Fruit fly (Drosophila melanogaster): Measurements from ENCODE around the gene Daxx.
A peak's percentile ranks its signal among the peaks of the same experiment; 100 is the strongest.

Daxx gene

DNA sequence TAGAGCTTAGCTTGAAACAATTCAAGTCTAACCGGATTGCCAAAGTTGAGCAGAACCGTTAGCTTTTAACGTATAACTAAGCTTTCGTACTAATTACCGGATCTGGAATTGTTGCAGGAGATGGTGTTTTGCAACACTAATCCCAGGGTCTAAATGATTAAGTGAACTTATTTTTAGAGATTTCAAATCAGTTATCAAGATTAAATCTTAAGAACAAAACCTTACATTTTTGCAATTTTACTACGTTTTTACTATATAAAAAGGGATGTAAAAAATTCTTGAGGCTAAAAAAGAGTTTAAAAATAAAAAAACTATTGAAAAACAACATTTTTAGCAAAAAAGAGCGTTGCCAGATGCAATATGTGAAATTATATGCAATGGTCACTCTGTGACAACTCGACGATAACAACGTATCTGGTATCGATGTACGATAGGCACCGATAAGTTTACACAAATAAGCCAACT, 8.0 kb downstream of the Daxx start, which contains the start of the genes KFase and epsilonCOP (continued):
- TF ChIP-seq Meics (GFP tag; optimal IDR thresholded peaks at IDR 0.05) (peak; percentile 69), BEAF-32 (GFP tag; optimal IDR thresholded peaks at IDR 0.05) (peak; percentile 65), CG33213 (GFP tag; optimal IDR thresholded peaks at IDR 0.05) (peak; percentile 77), MTF-1 (GFP tag; optimal IDR thresholded peaks at IDR 0.05; ENCODE audit: borderline replicate concordance) (no peak), CG16813 (GFP tag; IDR thresholded peaks at IDR 0.05; ENCODE audit: partially characterized antibody) (peak; percentile 68), CrebB (tag; optimal IDR thresholded peaks at IDR 0.05) (peak; percentile 6), fd96Cb (tag; optimal IDR thresholded peaks at IDR 0.05) (peak; percentile 1), CG17359 (tag; optimal IDR thresholded peaks at IDR 0.05) (peak; percentile 43), dati (GFP tag; IDR thresholded peaks at IDR 0.05) (no peak), E2f1 (GFP tag; IDR thresholded peaks at IDR 0.05) (no peak), CTCF (GFP tag; optimal IDR thresholded peaks at IDR 0.05) (peak; percentile 1), HLH54F (GFP tag; optimal IDR thresholded peaks at IDR 0.05) (peak; percentile 31), Sry-δ (GFP tag; optimal IDR thresholded peaks at IDR 0.05) (peak; percentile 75), CG4820 (GFP tag; optimal IDR thresholded peaks at IDR 0.05) (peak; percentile 46), Kr (GFP tag; optimal IDR thresholded peaks at IDR 0.05) (no peak), schlank (tag; optimal IDR thresholded peaks at IDR 0.05) (no peak), kay (GFP tag; optimal IDR thresholded peaks at IDR 0.05) (peak; percentile 54), CG4360 (GFP tag; IDR thresholded peaks at IDR 0.05) (no peak), NFAT (GFP tag; IDR thresholded peaks at IDR 0.05) (no peak), CG6765 (GFP tag; optimal IDR thresholded peaks at IDR 0.05) (peak; percentile 41), scrt (GFP tag; optimal IDR thresholded peaks at IDR 0.05) (peak; percentile 20), CG4404 (GFP tag; IDR thresholded peaks at IDR 0.05) (peak; percentile 15; the same call in 1 of the 2 replicates), CG6689 (GFP tag; IDR thresholded peaks at IDR 0.05) (no peak), gcm2 (GFP tag; optimal IDR thresholded peaks at IDR 0.05) (no peak), CG7839 (tag; optimal IDR thresholded peaks at IDR 0.05) (peak; percentile 45), ttk (GFP tag; IDR thresholded peaks at IDR 0.05) (no peak), CG30431 (GFP tag; optimal IDR thresholded peaks at IDR 0.05) (no peak), sob (GFP tag; IDR thresholded peaks at IDR 0.05) (peak; percentile 74), CG2202 (tag; optimal IDR thresholded peaks at IDR 0.05) (no peak), Ssrp (tag; optimal IDR thresholded peaks at IDR 0.05) (peak; percentile 20), CG4282 (GFP tag; optimal IDR thresholded peaks at IDR 0.05) (no peak), CG10366 (GFP tag; IDR thresholded peaks at IDR 0.05) (peak; percentile 27; the same call in 1 of the 2 replicates), ssp (GFP tag; IDR thresholded peaks at IDR 0.05) (peak; percentile 80), CG7357 (GFP tag; IDR thresholded peaks at IDR 0.05) (no peak), B-H2 (GFP tag; optimal IDR thresholded peaks at IDR 0.05) (peak; percentile 39), CG18476 (GFP tag; optimal IDR thresholded peaks at IDR 0.05) (peak; percentile 38), CG3163 (GFP tag; optimal IDR thresholded peaks at IDR 0.05) (peak; percentile 5), Hr3 (GFP tag; optimal IDR thresholded peaks at IDR 0.05) (peak; percentile 51), CG7963 (GFP tag; IDR thresholded peaks at IDR 0.05; ENCODE audit: partially characterized antibody) (peak; percentile 71; the same call in 2 of the 3 replicates), fru (optimal IDR thresholded peaks at IDR 0.05) (no peak), Lim3 (GFP tag; IDR thresholded peaks at IDR 0.05) (no peak), Nf-YB (GFP tag; optimal IDR thresholded peaks at IDR 0.05) (peak; percentile 33), CG14441 (GFP tag; IDR thresholded peaks at IDR 0.05) (no peak), al (GFP tag; IDR thresholded peaks at IDR 0.05) (peak; percentile 23; the same call in 1 of the 2 replicates), NC2α (GFP tag; optimal IDR thresholded peaks at IDR 0.05) (no peak), Dp (GFP tag; optimal IDR thresholded peaks at IDR 0.05) (peak; percentile 55), trh (GFP tag; optimal IDR thresholded peaks at IDR 0.05) (no peak), CG17186 (GFP tag; optimal IDR thresholded peaks at IDR 0.05) (peak; percentile 5), CG12155 (GFP tag; optimal IDR thresholded peaks at IDR 0.05) (peak; percentile 58), knrl (GFP tag; IDR thresholded peaks at IDR 0.05; ENCODE audit: partially characterized antibody) (peak; percentile 64), CG6272 (GFP tag; IDR thresholded peaks at IDR 0.05) (no peak), mam (GFP tag; optimal IDR thresholded peaks at IDR 0.05) (peak; percentile 50)

Measured in whole organism, embryonic.